Worm (Caenorhabditis elegans) whole organism, young adult: ENCODE measurements around the gene pek-1.

Experiments used
- B0019.2 ChIP-seq: fragments of 200-800 bp; sonication (Bioruptor generic); conservative IDR thresholded peaks from 2 replicates; pipeline ENCODE4 v1.3.6; 2022; ENCODE audit warnings: missing genetic modification reagents, missing genetic modification characterization, missing compliant biosample characterization
- B0035.1 ChIP-seq: sonication (generic microtip); optimal IDR thresholded peaks from 2 replicates; lab custom pipeline; 2016; ENCODE audit warnings: missing genetic modification characterization, mild to moderate bottlenecking, missing compliant biosample characterization, missing genotype, missing genetic modification reagents
- B0261.1 ChIP-seq: sonication (generic microtip); optimal IDR thresholded peaks from 2 replicates; lab custom pipeline; 2016; ENCODE audit warnings: mild to moderate bottlenecking, missing genetic modification characterization, moderate library complexity, missing compliant biosample characterization
- B0336.3 ChIP-seq: fragments of 200-800 bp; sonication (Bioruptor generic); IDR thresholded peaks from 2 replicates; pipeline ENCODE4 v1.3.6; 2022; ENCODE audit warnings: missing genetic modification characterization, missing compliant biosample characterization
- C06A6.2 ChIP-seq: fragments of 200-800 bp; sonication (Bioruptor generic); conservative IDR thresholded peaks from 2 replicates; pipeline ENCODE4 v1.3.6; 2022; ENCODE audit warnings: missing genetic modification characterization, missing compliant biosample characterization
- F10E7.11 ChIP-seq: sonication (generic microtip); optimal IDR thresholded peaks from 2 replicates; lab custom pipeline; 2017; ENCODE audit warnings: mild to moderate bottlenecking, missing genetic modification characterization, moderate library complexity, missing compliant biosample characterization
- F49E8.2 ChIP-seq: sonication (generic microtip); optimal IDR thresholded peaks from 3 replicates; lab custom pipeline; 2017; ENCODE audit warnings: missing genetic modification characterization, mild to moderate bottlenecking, missing compliant biosample characterization, antibody characterized with exemption, moderate library complexity; ENCODE audit not compliant: insufficient read depth
- F57C9.4 ChIP-seq: sonication (generic microtip); optimal IDR thresholded peaks from 2 replicates; lab custom pipeline; 2017; ENCODE audit warnings: mild to moderate bottlenecking, missing genetic modification characterization, missing compliant biosample characterization
- T07F8.4 ChIP-seq: sonication (generic microtip); optimal IDR thresholded peaks from 2 replicates; lab custom pipeline; 2016; ENCODE audit warnings: mild to moderate bottlenecking, missing genetic modification characterization, moderate library complexity, missing compliant biosample characterization
- T26A5.8 ChIP-seq: sonication (generic microtip); optimal IDR thresholded peaks from 2 replicates; lab custom pipeline; 2016; ENCODE audit warnings: missing genetic modification characterization, missing compliant biosample characterization
- Y56A3A.18 ChIP-seq: fragments of 200-800 bp; sonication (Bioruptor generic); IDR thresholded peaks from 2 replicates; pipeline ENCODE4 v1.3.6; 2022; ENCODE audit warnings: missing genetic modification reagents, missing genetic modification characterization, missing compliant biosample characterization
- ZK185.1 ChIP-seq: sonication (generic microtip); optimal IDR thresholded peaks from 2 replicates; lab custom pipeline; 2016; ENCODE audit warnings: mild to moderate bottlenecking, missing genetic modification characterization, missing compliant biosample characterization; ENCODE audit not compliant: poor library complexity, severe bottlenecking
- ama-1 ChIP-seq, 3 experiments: fragments of 150-350 bp in 1 of 3; sonication (generic microtip) in 2 of 3; optimal IDR thresholded peaks; 2 replicates each; lab custom pipeline; 2014 to 2018; ENCODE audit warnings: missing biosample characterization in 2 of 3, missing genetic modification characterization in 2 of 3, missing genetic modification reagents in 2 of 3
- atf-7 ChIP-seq: sonication (generic microtip); optimal IDR thresholded peaks from 2 replicates; lab custom pipeline; 2017; ENCODE audit warnings: mild to moderate bottlenecking, missing genetic modification characterization, missing compliant biosample characterization
- athp-1 ChIP-seq: sonication (generic microtip); optimal IDR thresholded peaks from 2 replicates; lab custom pipeline; 2017; ENCODE audit warnings: mild to moderate bottlenecking, missing genetic modification characterization, missing compliant biosample characterization
- attf-5 ChIP-seq: fragments of 200-800 bp; sonication (Bioruptor generic); optimal IDR thresholded peaks from 2 replicates; lab custom pipeline; 2018; ENCODE audit warnings: mild to moderate bottlenecking, missing genetic modification characterization, missing compliant biosample characterization
- bed-2 ChIP-seq: fragments of 200-800 bp; sonication (Bioruptor generic); IDR thresholded peaks from 2 replicates; pipeline ENCODE4 v1.3.6; 2022; ENCODE audit warnings: missing genetic modification reagents, missing genetic modification characterization, missing compliant biosample characterization
- ccch-3 ChIP-seq: fragments of 200-800 bp; sonication (Bioruptor generic); optimal IDR thresholded peaks from 2 replicates; lab custom pipeline; 2018; ENCODE audit warnings: mild to moderate bottlenecking, missing genetic modification characterization, missing compliant biosample characterization
- cebp-1 ChIP-seq, 2 experiments: fragments of 200-800 bp in 1 of 2; sonication (Bioruptor generic) in 1 of 2; sonication (generic microtip) in 1 of 2; IDR thresholded peaks in 1 of 2; optimal IDR thresholded peaks in 1 of 2; 2 replicates each; pipeline versions ENCODE4 v1.3.6 to Lab custom; 2017 to 2022; ENCODE audit warnings: missing compliant biosample characterization in 2 of 2, missing genetic modification characterization in 2 of 2, mild to moderate bottlenecking in 1 of 2, missing genetic modification reagents in 1 of 2, moderate library complexity in 1 of 2
- die-1 ChIP-seq: sonication (generic microtip); optimal IDR thresholded peaks from 2 replicates; lab custom pipeline; 2016; ENCODE audit warnings: missing genotype, mild to moderate bottlenecking, missing genetic modification characterization, missing compliant biosample characterization
- dox-1 ChIP-seq: fragments of 200-800 bp; sonication (Bioruptor generic); IDR thresholded peaks from 2 replicates; pipeline ENCODE4 v1.3.6; 2022; ENCODE audit warnings: missing genetic modification reagents, missing genetic modification characterization, missing compliant biosample characterization
- dpff-1 ChIP-seq: sonication (generic microtip); optimal IDR thresholded peaks from 2 replicates; lab custom pipeline; 2017; ENCODE audit warnings: mild to moderate bottlenecking, missing genetic modification characterization, missing compliant biosample characterization
- ets-4 ChIP-seq: fragments of 200-800 bp; sonication (Bioruptor generic); optimal IDR thresholded peaks from 2 replicates; lab custom pipeline; 2018; ENCODE audit warnings: mild to moderate bottlenecking, missing genetic modification characterization, missing compliant biosample characterization
- gei-17 ChIP-seq: fragments of 200-800 bp; sonication (Bioruptor generic); optimal IDR thresholded peaks from 2 replicates; lab custom pipeline; 2018; ENCODE audit warnings: mild to moderate bottlenecking, missing genetic modification characterization, missing compliant biosample characterization
- hmg-20 ChIP-seq: fragments of 200-800 bp; sonication (Bioruptor generic); IDR thresholded peaks from 2 replicates; pipeline ENCODE4 v1.3.6; 2022; ENCODE audit warnings: missing genetic modification reagents, missing genetic modification characterization, missing compliant biosample characterization
- hrde-1 ChIP-seq: sonication (generic microtip); optimal IDR thresholded peaks from 2 replicates; lab custom pipeline; 2016; ENCODE audit warnings: missing genetic modification characterization, mild to moderate bottlenecking, missing compliant biosample characterization, moderate library complexity, missing genotype, missing genetic modification reagents, borderline replicate concordance
- let-526 ChIP-seq: fragments of 200-800 bp; sonication (Bioruptor generic); IDR thresholded peaks from 2 replicates; pipeline ENCODE4 v1.3.6; 2022; ENCODE audit warnings: missing genetic modification reagents, missing genetic modification characterization, missing compliant biosample characterization
- madf-10 ChIP-seq: sonication (generic microtip); optimal IDR thresholded peaks from 2 replicates; lab custom pipeline; 2016; ENCODE audit warnings: mild to moderate bottlenecking, missing genetic modification characterization, missing compliant biosample characterization
- madf-8 ChIP-seq: fragments of 200-800 bp; sonication (Bioruptor generic); conservative IDR thresholded peaks from 2 replicates; pipeline ENCODE4 v1.3.6; 2022; ENCODE audit warnings: missing genetic modification reagents, missing genetic modification characterization, missing compliant biosample characterization
- nfya-1 ChIP-seq: sonication (generic microtip); optimal IDR thresholded peaks from 2 replicates; lab custom pipeline; 2017; ENCODE audit warnings: antibody characterized with exemption, missing compliant biosample characterization, missing genetic modification characterization, borderline replicate concordance; ENCODE audit not compliant: insufficient read depth
- nfyb-1 ChIP-seq: fragments of 200-800 bp; sonication (Bioruptor generic); IDR thresholded peaks from 2 replicates; pipeline ENCODE4 v1.3.6; 2022; ENCODE audit warnings: missing genetic modification reagents, missing genetic modification characterization, missing compliant biosample characterization
- nhr-120 ChIP-seq: fragments of 200-800 bp; sonication (Bioruptor generic); IDR thresholded peaks from 2 replicates; pipeline ENCODE4 v1.3.6; 2022; ENCODE audit warnings: missing genetic modification characterization, missing compliant biosample characterization
- nhr-80 ChIP-seq: sonication (generic microtip); optimal IDR thresholded peaks from 2 replicates; lab custom pipeline; 2016; ENCODE audit warnings: missing genetic modification characterization, missing compliant biosample characterization
- pha-4 ChIP-seq: fragments of 150-350 bp; sonication (generic microtip); optimal IDR thresholded peaks from 2 replicates; lab custom pipeline; 2014; ENCODE audit warnings: missing biosample characterization, missing genetic modification reagents, missing genetic modification characterization
- rcor-1 ChIP-seq: fragments of 200-800 bp; sonication (Bioruptor generic); IDR thresholded peaks from 2 replicates; pipeline ENCODE4 v1.3.6; 2022; ENCODE audit warnings: missing genetic modification reagents, missing genetic modification characterization, missing compliant biosample characterization
- repo-1 ChIP-seq: sonication (generic microtip); optimal IDR thresholded peaks from 2 replicates; lab custom pipeline; 2017; ENCODE audit warnings: mild to moderate bottlenecking, missing genetic modification characterization, missing compliant biosample characterization
- sdz-38 ChIP-seq: sonication (generic microtip); optimal IDR thresholded peaks from 2 replicates; lab custom pipeline; 2016; ENCODE audit warnings: missing genotype, missing genetic modification characterization, missing compliant biosample characterization
- sea-2 ChIP-seq: fragments of 200-800 bp; sonication (Bioruptor generic); IDR thresholded peaks from 2 replicates; pipeline ENCODE4 v1.3.6; 2022; ENCODE audit warnings: missing genetic modification characterization, missing compliant biosample characterization
- snpc-1.3 ChIP-seq: sonication (generic microtip); optimal IDR thresholded peaks from 2 replicates; lab custom pipeline; 2017; ENCODE audit warnings: missing genetic modification characterization, mild to moderate bottlenecking, missing compliant biosample characterization, antibody characterized with exemption, moderate library complexity, missing genotype, missing genetic modification reagents; ENCODE audit not compliant: insufficient read depth
- sptf-2 ChIP-seq: fragments of 200-800 bp; sonication (Bioruptor generic); optimal IDR thresholded peaks from 2 replicates; lab custom pipeline; 2018; ENCODE audit warnings: mild to moderate bottlenecking, missing genetic modification characterization, missing compliant biosample characterization
- tbp1 ChIP-seq: fragments of 200-800 bp; sonication (Bioruptor generic); optimal IDR thresholded peaks from 2 replicates; lab custom pipeline; 2018; ENCODE audit warnings: mild to moderate bottlenecking, missing genetic modification characterization, missing compliant biosample characterization
- unc-130 ChIP-seq: sonication (generic microtip); optimal IDR thresholded peaks from 2 replicates; lab custom pipeline; 2016; ENCODE audit warnings: missing genetic modification reagents, missing genetic modification characterization, missing compliant biosample characterization
- xnd-1 ChIP-seq: sonication (generic microtip); optimal IDR thresholded peaks from 2 replicates; lab custom pipeline; 2016; ENCODE audit warnings: missing genotype, missing genetic modification reagents, missing genetic modification characterization, missing compliant biosample characterization
- zim-3 ChIP-seq: sonication (generic microtip); optimal IDR thresholded peaks from 2 replicates; lab custom pipeline; 2017; ENCODE audit warnings: mild to moderate bottlenecking, missing genetic modification characterization, moderate library complexity, missing compliant biosample characterization
- ztf-26 ChIP-seq: sonication (generic microtip); optimal IDR thresholded peaks from 2 replicates; lab custom pipeline; 2017; ENCODE audit warnings: missing genetic modification characterization, missing compliant biosample characterization
- ztf-28 ChIP-seq: fragments of 200-800 bp; sonication (Bioruptor generic); IDR thresholded peaks from 2 replicates; pipeline ENCODE4 v1.3.6; 2022; ENCODE audit warnings: missing genetic modification reagents, missing genetic modification characterization, missing compliant biosample characterization

The pek-1 gene

DNA sequence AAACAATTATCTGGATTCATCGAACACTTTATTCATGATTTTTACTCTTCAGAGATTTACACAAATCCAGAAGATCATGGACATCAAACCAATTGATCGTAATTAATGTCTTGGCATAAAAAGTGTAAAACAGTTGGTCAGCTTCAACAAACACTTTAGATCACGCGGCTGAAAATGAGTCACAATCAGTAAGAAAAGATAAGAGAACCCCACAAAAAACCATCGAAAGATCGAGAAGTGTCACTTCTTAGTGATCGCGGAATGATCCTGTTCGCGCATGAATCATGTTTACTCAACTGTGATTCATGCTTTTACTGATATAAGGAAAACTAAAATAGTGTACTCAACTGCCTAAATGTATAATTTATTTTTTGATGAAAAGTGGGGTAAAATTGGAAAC, 5.2 kb downstream of the pek-1 start (continued):
- TF ChIP-seq gei-17 (GFP tag; lab: Kevin White, UChicago) (no peak), F10E7.11 (no peak), bed-2 (no peak), nfyb-1 (no peak), hrde-1 (tag; lab: Kevin White, UChicago) (no peak), hmg-20 (no peak), nhr-120 (no peak), zim-3 (no peak), B0336.3 (peak; percentile 28; the same call in 1 of the 2 replicates), F57C9.4 (no peak), madf-8 (GFP tag; lab: Robert Waterston, UW) (no peak), B0019.2 (GFP tag; lab: Robert Waterston, UW) (no peak), rcor-1 (GFP tag; lab: Robert Waterston, UW) (no peak), athp-1 (no peak), unc-130 (no peak), let-526 (GFP tag; lab: Robert Waterston, UW) (no peak), B0035.1 (tag; lab: Kevin White, UChicago) (no peak), C06A6.2 (GFP tag; lab: Robert Waterston, UW) (no peak), ZK185.1 (peak; percentile 48), Y56A3A.18 (no peak), nfya-1 (tag; lab: Kevin White, UChicago) (no peak), ets-4 (GFP tag; lab: Kevin White, UChicago) (no peak), ztf-28 (GFP tag; lab: Robert Waterston, UW) (no peak), repo-1 (tag; lab: Kevin White, UChicago) (peak; percentile 44), F49E8.2 (no peak), dpff-1 (tag; lab: Kevin White, UChicago) (no peak), cebp-1 (GFP tag; IDR thresholded peaks at IDR 0.05; lab: Robert Waterston, UW) (no peak), cebp-1 (tag; optimal IDR thresholded peaks at IDR 0.05; lab: Kevin White, UChicago) (peak; percentile 30), dox-1 (GFP tag; lab: Robert Waterston, UW) (no peak), ccch-3 (GFP tag; lab: Kevin White, UChicago) (no peak), madf-10 (tag; lab: Kevin White, UChicago) (no peak), tbp1 (GFP tag; lab: Kevin White, UChicago) (no peak), die-1 (tag; lab: Kevin White, UChicago) (no peak), T07F8.4 (tag; lab: Kevin White, UChicago) (no peak)

ce11 chrX:11407682-11408335, 6.9 kb downstream of the pek-1 start, which contains the start of gene F08B12.4:
Gene F08B12.4 (minus strand): TSS chrX:11407732.
- no peak for TF ChIP-seq T26A5.8 (tag; lab: Kevin White, UChicago)
- no peak for TF ChIP-seq sptf-2 (GFP tag; lab: Kevin White, UChicago)
- TF ChIP-seq cebp-1 (GFP tag; IDR thresholded peaks at IDR 0.05; lab: Robert Waterston, UW): no peak
- no peak for TF ChIP-seq cebp-1 (tag; optimal IDR thresholded peaks at IDR 0.05; lab: Kevin White, UChicago)
- peak; percentile 30; the same call in 1 of the 2 replicates for TF ChIP-seq nfyb-1
- no peak for TF ChIP-seq sea-2
- no peak for TF ChIP-seq snpc-1.3
- no peak for TF ChIP-seq sdz-38 (tag; lab: Kevin White, UChicago)
- no peak for TF ChIP-seq rcor-1 (GFP tag; lab: Robert Waterston, UW)
- TF ChIP-seq F57C9.4: no peak
- no peak for TF ChIP-seq repo-1 (tag; lab: Kevin White, UChicago)
- no peak for TF ChIP-seq C06A6.2 (GFP tag; lab: Robert Waterston, UW)
- no peak for TF ChIP-seq xnd-1
- TF ChIP-seq B0261.1: no peak
- TF ChIP-seq dpff-1 (tag; lab: Kevin White, UChicago): no peak
- TF ChIP-seq dox-1 (GFP tag; lab: Robert Waterston, UW): 0 out of 2 replicates have a peak, but pooled peaks have one; percentile 13
- peak; percentile 23 for TF ChIP-seq atf-7 (tag; lab: Kevin White, UChicago)
- TF ChIP-seq nhr-80 (tag; lab: Kevin White, UChicago): peak; percentile 84
- peak; percentile 68 for TF ChIP-seq ama-1 (optimal IDR thresholded peaks at IDR 0.05; lab: Kevin White, UChicago)
- no peak for TF ChIP-seq ama-1 (GFP tag; optimal IDR thresholded peaks at IDR 0.05; lab: Kevin White, UChicago)
- TF ChIP-seq tbp1 (GFP tag; lab: Kevin White, UChicago): no peak
- no peak for TF ChIP-seq attf-5 (GFP tag; lab: Kevin White, UChicago)
- no peak for TF ChIP-seq ztf-26 (tag; lab: Kevin White, UChicago)
- TF ChIP-seq pha-4 (tag; lab: Kevin White, UChicago): no peak
- no peak for TF ChIP-seq ZK185.1
